Fruit fly (Drosophila melanogaster) Kc167 (cell line): ENCODE measurements around the gene Kmn2.

Source experiments
- Myc ChIP-seq: fragments of >200 bp; optimal IDR thresholded peaks from 2 replicates; lab custom pipeline; 2017; ENCODE audit warnings: missing external identifiers
- Sin3A ChIP-seq: fragments of >200 bp; optimal IDR thresholded peaks from 2 replicates; lab custom pipeline; 2018; ENCODE audit warnings: missing external identifiers

dm6 chr3R:8032923-8033478, 31.9 kb upstream of the Kmn2 start, which contains the start of the genes CG11035 and unc-45:
- TF ChIP-seq Sin3A (no peak), Myc (lab: Kevin White, UChicago) (no peak)
